Fruit fly (Drosophila melanogaster): Measurements from ENCODE around the gene Acsf3.

Gene Acsf3

dm6 chrX:7336962-7337844 lies 8.4 kb downstream of the Acsf3 start, which contains the start of gene CBP (continued):
- peak; percentile 94 for TF ChIP-seq NK7.1 (GFP tag; optimal IDR thresholded peaks at IDR 0.05)
- peak; percentile 96 for TF ChIP-seq CG3281 (GFP tag; optimal IDR thresholded peaks at IDR 0.05)
- TF ChIP-seq ac (GFP tag; optimal IDR thresholded peaks at IDR 0.05) = peak; percentile 99
- TF ChIP-seq CG10462 (GFP tag; optimal IDR thresholded peaks at IDR 0.05) = peak; percentile 97
- TF ChIP-seq ab (GFP tag; optimal IDR thresholded peaks at IDR 0.05) = peak; percentile 91
- TF ChIP-seq sisA (GFP tag; IDR thresholded peaks at IDR 0.05) = peak; percentile 95
- peak; percentile 81 for TF ChIP-seq Ets97D (GFP tag; optimal IDR thresholded peaks at IDR 0.05)
- TF ChIP-seq fu2 (GFP tag; optimal IDR thresholded peaks at IDR 0.05) = peak; percentile 93
- TF ChIP-seq CG2875 (GFP tag; optimal IDR thresholded peaks at IDR 0.05) = peak; percentile 98
- peak; percentile 96 for TF ChIP-seq sim (GFP tag; IDR thresholded peaks at IDR 0.05)
- peak; percentile 94 for TF ChIP-seq B-H1 (GFP tag; IDR thresholded peaks at IDR 0.05)
- TF ChIP-seq cg (GFP tag; optimal IDR thresholded peaks at IDR 0.05) = peak; percentile 86
- peak; percentile 78 for TF ChIP-seq zfh2 (GFP tag; optimal IDR thresholded peaks at IDR 0.05)
- TF ChIP-seq crol (GFP tag; IDR thresholded peaks at IDR 0.05) = peak; percentile 95
- peak; percentile 19 for TF ChIP-seq pzg (GFP tag; optimal IDR thresholded peaks at IDR 0.05)
- TF ChIP-seq Usf (GFP tag; optimal IDR thresholded peaks at IDR 0.05) = peak; percentile 95
- peak; percentile 97 for TF ChIP-seq CG11723 (GFP tag; optimal IDR thresholded peaks at IDR 0.05)
- TF ChIP-seq CG9727 (GFP tag; optimal IDR thresholded peaks at IDR 0.05) = peak; percentile 98
- TF ChIP-seq zf30C (GFP tag; optimal IDR thresholded peaks at IDR 0.05) = no peak
- peak; percentile 93 for TF ChIP-seq CG4404 (GFP tag; IDR thresholded peaks at IDR 0.05)
- peak; percentile 99 for TF ChIP-seq CG10979 (tag; optimal IDR thresholded peaks at IDR 0.05)
- TF ChIP-seq CG10565 (GFP tag; optimal IDR thresholded peaks at IDR 0.05) = peak; percentile 93
- no peak for TF ChIP-seq hkb (optimal IDR thresholded peaks at IDR 0.05)
- peak; percentile 98 for TF ChIP-seq hkb (GFP tag; IDR thresholded peaks at IDR 0.05)
- TF ChIP-seq CrebB (tag; optimal IDR thresholded peaks at IDR 0.05) = peak; percentile 97
- TF ChIP-seq Hr3 (GFP tag; optimal IDR thresholded peaks at IDR 0.05) = peak; percentile 96
- peak; percentile 96 for TF ChIP-seq CG2199 (GFP tag; IDR thresholded peaks at IDR 0.05)
- TF ChIP-seq sna (GFP tag; IDR thresholded peaks at IDR 0.05; ENCODE audit: partially characterized antibody) = no peak
- peak; percentile 75; the same call in 2 of the 3 replicates for TF ChIP-seq z (GFP tag; IDR thresholded peaks at IDR 0.05)
- TF ChIP-seq CG17802 (tag; optimal IDR thresholded peaks at IDR 0.05) = peak; percentile 93
- TF ChIP-seq CG8388 (GFP tag; optimal IDR thresholded peaks at IDR 0.05) = peak; percentile 98
- peak; percentile 96 for TF ChIP-seq CG15011 (GFP tag; optimal IDR thresholded peaks at IDR 0.05)
- TF ChIP-seq fd96Cb (tag; optimal IDR thresholded peaks at IDR 0.05) = peak; percentile 99
- peak; percentile 94 for TF ChIP-seq fd3F (GFP tag; optimal IDR thresholded peaks at IDR 0.05)
- TF ChIP-seq tin (GFP tag; optimal IDR thresholded peaks at IDR 0.05) = peak; percentile 98
- TF ChIP-seq gce (GFP tag; IDR thresholded peaks at IDR 0.05) = peak; percentile 95
- TF ChIP-seq nau (GFP tag; optimal IDR thresholded peaks at IDR 0.05) = peak; percentile 98
- peak; percentile 29; the same call in 1 of the 2 replicates for TF ChIP-seq Doc2 (GFP tag; IDR thresholded peaks at IDR 0.05)
- peak; percentile 99 for TF ChIP-seq gsb-n (tag; optimal IDR thresholded peaks at IDR 0.05)
- peak; percentile 98 for TF ChIP-seq CG7556 (GFP tag; optimal IDR thresholded peaks at IDR 0.05)
- TF ChIP-seq Fer1 (GFP tag; optimal IDR thresholded peaks at IDR 0.05) = peak; percentile 97
- TF ChIP-seq CG18599 (GFP tag; optimal IDR thresholded peaks at IDR 0.05) = peak; percentile 97
- TF ChIP-seq NFAT (GFP tag; IDR thresholded peaks at IDR 0.05) = peak; percentile 80
- TF ChIP-seq toy (GFP tag; IDR thresholded peaks at IDR 0.05) = peak; percentile 80
- TF ChIP-seq Adf1 (GFP tag; IDR thresholded peaks at IDR 0.05) = peak; percentile 91
- peak; percentile 97 for TF ChIP-seq pnt (GFP tag; optimal IDR thresholded peaks at IDR 0.05)
- peak; percentile 73; the same call in 1 of the 2 replicates for TF ChIP-seq CG16779 (GFP tag; IDR thresholded peaks at IDR 0.05)
- peak; percentile 72 for TF ChIP-seq grn (GFP tag; optimal IDR thresholded peaks at IDR 0.05)
- TF ChIP-seq gt (GFP tag; IDR thresholded peaks at IDR 0.05) = peak; percentile 87
